Worm (Caenorhabditis elegans) whole organism, young adult: ENCODE results near the gene tsfm-1.

ENCODE experiments used
- F39B2.1 ChIP-seq: fragments of 200-800 bp; sonication (Bioruptor generic); IDR thresholded peaks from 2 replicates; pipeline ENCODE4 v1.3.6; 2022; ENCODE audit warnings: missing genetic modification reagents, missing genetic modification characterization, missing compliant biosample characterization
- K12H6.12 ChIP-seq: fragments of 200-800 bp; sonication (Bioruptor generic); optimal IDR thresholded peaks from 2 replicates; lab custom pipeline; 2018; ENCODE audit warnings: mild to moderate bottlenecking, missing genetic modification characterization, missing compliant biosample characterization
- T07F8.4 ChIP-seq: sonication (generic microtip); optimal IDR thresholded peaks from 2 replicates; lab custom pipeline; 2016; ENCODE audit warnings: mild to moderate bottlenecking, missing genetic modification characterization, moderate library complexity, missing compliant biosample characterization
- ceh-58 ChIP-seq: fragments of 200-800 bp; sonication (Bioruptor generic); IDR thresholded peaks from 2 replicates; pipeline ENCODE4 v1.3.6; 2022; ENCODE audit warnings: missing genetic modification characterization, missing compliant biosample characterization
- dox-1 ChIP-seq: fragments of 200-800 bp; sonication (Bioruptor generic); IDR thresholded peaks from 2 replicates; pipeline ENCODE4 v1.3.6; 2022; ENCODE audit warnings: missing genetic modification reagents, missing genetic modification characterization, missing compliant biosample characterization
- dpl-1 ChIP-seq: fragments of 150-350 bp; optimal IDR thresholded peaks from 2 replicates; lab custom pipeline; 2014; ENCODE audit warnings: missing biosample characterization, missing genetic modification reagents, missing genetic modification characterization
- ets-4 ChIP-seq: fragments of 200-800 bp; sonication (Bioruptor generic); optimal IDR thresholded peaks from 2 replicates; lab custom pipeline; 2018; ENCODE audit warnings: mild to moderate bottlenecking, missing genetic modification characterization, missing compliant biosample characterization
- him-1 ChIP-seq: sonication (generic microtip); optimal IDR thresholded peaks from 2 replicates; lab custom pipeline; 2016; ENCODE audit warnings: missing genotype, missing genetic modification reagents, missing genetic modification characterization, missing compliant biosample characterization
- snpc-4 ChIP-seq, 5 experiments: fragments of 150-350 bp in 1 of 5; sonication (generic microtip) in 4 of 5; optimal IDR thresholded peaks; 2 replicates each; lab custom pipeline; 2014 to 2018; ENCODE audit warnings: missing genetic modification characterization in 5 of 5, missing biosample characterization in 3 of 5, antibody characterized with exemption in 2 of 5, mild to moderate bottlenecking in 2 of 5, missing compliant biosample characterization in 2 of 5, missing genotype in 2 of 5, moderate library complexity in 2 of 5, missing genetic modification reagents in 1 of 5

ce11 chrV:12275714-12276113 lies 4.4 kb upstream of the tsfm-1 start:
- no peak for TF ChIP-seq T07F8.4 (tag; lab: Kevin White, UChicago)
- no peak for TF ChIP-seq ets-4 (GFP tag; lab: Kevin White, UChicago)
- no peak for TF ChIP-seq dpl-1 (GFP tag; lab: Kevin White, UChicago)
- TF ChIP-seq K12H6.12 (tag; lab: Kevin White, UChicago): no peak
- TF ChIP-seq snpc-4 (GFP tag; optimal IDR thresholded peaks at IDR 0.05; lab: Kevin White, UChicago): no peak
- TF ChIP-seq snpc-4 (tag; optimal IDR thresholded peaks at IDR 0.05; lab: Kevin White, UChicago): no peak
- TF ChIP-seq F39B2.1 (GFP tag; lab: Robert Waterston, UW): no peak
- no peak for TF ChIP-seq dox-1 (GFP tag; lab: Robert Waterston, UW)
- no peak for TF ChIP-seq ceh-58 (GFP tag; lab: Robert Waterston, UW)
- no peak for TF ChIP-seq him-1
